Worm (Caenorhabditis elegans) whole organism, L1 larva: ENCODE measurements around the gene srh-55.

ENCODE experiments used
- blmp-1 ChIP-seq: fragments of 150-350 bp; optimal IDR thresholded peaks from 2 replicates; lab custom pipeline; 2014; ENCODE audit warnings: missing biosample characterization, missing genetic modification characterization
- hlh-4 ChIP-seq: sonication (generic microtip); optimal IDR thresholded peaks from 2 replicates; lab custom pipeline; 2016; ENCODE audit warnings: mild to moderate bottlenecking, missing genetic modification characterization, missing compliant biosample characterization
- jun-1 ChIP-seq: fragments of 150-350 bp; optimal IDR thresholded peaks from 2 replicates; lab custom pipeline; 2014; ENCODE audit warnings: missing biosample characterization, missing genetic modification reagents, missing genetic modification characterization
- nhr-237 ChIP-seq: fragments of 150-350 bp; optimal IDR thresholded peaks from 2 replicates; lab custom pipeline; 2014; ENCODE audit warnings: missing biosample characterization, missing genetic modification characterization
- nhr-76 ChIP-seq: sonication (generic microtip); optimal IDR thresholded peaks from 2 replicates; lab custom pipeline; 2017; ENCODE audit warnings: missing biosample characterization, missing genetic modification characterization
- nhr-85 ChIP-seq: sonication (generic microtip); peaks from one replicate; lab custom pipeline; 2016; ENCODE audit warnings: missing genetic modification characterization, inconsistent platforms, missing compliant biosample characterization
- nhr-90 ChIP-seq: sonication (generic microtip); optimal IDR thresholded peaks from 2 replicates; lab custom pipeline; 2016; ENCODE audit warnings: mild to moderate bottlenecking, missing genetic modification characterization, missing compliant biosample characterization; ENCODE audit not compliant: poor library complexity
- rnt-1 ChIP-seq: sonication (generic microtip); optimal IDR thresholded peaks from 2 replicates; lab custom pipeline; 2016; ENCODE audit warnings: mild to moderate bottlenecking, missing genetic modification characterization, moderate library complexity, missing compliant biosample characterization
- sox-4 ChIP-seq: sonication (generic microtip); optimal IDR thresholded peaks from 2 replicates; lab custom pipeline; 2016; ENCODE audit warnings: missing genetic modification characterization, missing compliant biosample characterization
- tbx-2 ChIP-seq: sonication (generic microtip); optimal IDR thresholded peaks from 2 replicates; lab custom pipeline; 2016; ENCODE audit warnings: missing genetic modification characterization, missing compliant biosample characterization
- unc-130 ChIP-seq: fragments of 150-350 bp; optimal IDR thresholded peaks from 2 replicates; lab custom pipeline; 2017; ENCODE audit warnings: missing biosample characterization, missing genetic modification characterization, inconsistent platforms
- ztf-11 ChIP-seq, 2 experiments: sonication (generic microtip); optimal IDR thresholded peaks; 2 replicates each; lab custom pipeline; 2016 to 2017; ENCODE audit warnings: missing genetic modification characterization in 2 of 2, missing biosample characterization in 1 of 2, missing compliant biosample characterization in 1 of 2
- ztf-4 ChIP-seq: fragments of 150-350 bp; optimal IDR thresholded peaks from 2 replicates; lab custom pipeline; 2014; ENCODE audit warnings: missing biosample characterization, missing genetic modification characterization

ce11 chrV:15184097-15185040 lies 31.0 kb downstream of the srh-55 start, which contains the start of gene Y75B12B.1:
- no peak for TF ChIP-seq hlh-4 (tag; lab: Kevin White, UChicago)
- no peak for TF ChIP-seq blmp-1
- no peak for TF ChIP-seq jun-1 (tag; lab: Kevin White, UChicago)
- TF ChIP-seq unc-130 (tag; lab: Kevin White, UChicago): no peak
- no peak for TF ChIP-seq ztf-11 (tag; optimal IDR thresholded peaks at IDR 0.05; lab: Kevin White, UChicago)
- no peak for TF ChIP-seq tbx-2 (tag; lab: Kevin White, UChicago)
- TF ChIP-seq ztf-4 (tag; lab: Kevin White, UChicago): no peak
- TF ChIP-seq nhr-76 (tag; lab: Kevin White, UChicago): no peak
- no peak for TF ChIP-seq rnt-1
- TF ChIP-seq sox-4 (tag; lab: Kevin White, UChicago): no peak
- no peak for TF ChIP-seq nhr-90
- TF ChIP-seq nhr-237: no peak
- no peak for TF ChIP-seq nhr-85 (tag; lab: Kevin White, UChicago)
